Worm (Caenorhabditis elegans) whole organism, L4 larva: ENCODE data around the gene Y69A2AR.50.

Source experiments
- D1046.2 ChIP-seq: fragments of 200-800 bp; sonication (Bioruptor generic); IDR thresholded peaks from 2 replicates; pipeline ENCODE4 v1.3.6; 2022; ENCODE audit warnings: missing genetic modification characterization, missing compliant biosample characterization
- Y48G9A.11 ChIP-seq: fragments of 200-800 bp; sonication (Bioruptor generic); IDR thresholded peaks from 2 replicates; pipeline ENCODE4 v1.3.6; 2022; ENCODE audit warnings: missing genetic modification reagents, missing genetic modification characterization, missing compliant biosample characterization
- Y5F2A.4 ChIP-seq: fragments of 200-800 bp; sonication (Bioruptor generic); optimal IDR thresholded peaks from 2 replicates; lab custom pipeline; 2018; ENCODE audit warnings: mild to moderate bottlenecking, missing genetic modification characterization, missing compliant biosample characterization
- ZK546.5 ChIP-seq, 2 experiments: sonication (generic microtip); optimal IDR thresholded peaks; 2 replicates each; lab custom pipeline; 2017; ENCODE audit warnings: missing biosample characterization in 2 of 2, missing genetic modification characterization in 2 of 2
- aha-1 ChIP-seq: fragments of 150-350 bp; peaks from one replicate; lab custom pipeline; 2014; ENCODE audit warnings: missing biosample characterization, missing genetic modification characterization
- ces-1 ChIP-seq: fragments of 150-350 bp; sonication (generic microtip); optimal IDR thresholded peaks from 4 replicates; lab custom pipeline; 2014; ENCODE audit warnings: missing biosample characterization, missing genetic modification reagents, missing genetic modification characterization
- daf-12 ChIP-seq: fragments of 150-350 bp; optimal IDR thresholded peaks from 2 replicates; lab custom pipeline; 2014; ENCODE audit warnings: missing biosample characterization, missing genetic modification reagents, missing genetic modification characterization
- daf-16 ChIP-seq, 3 experiments: sonication (generic microtip); optimal IDR thresholded peaks; 2 replicates each; lab custom pipeline; 2016 to 2017; ENCODE audit warnings: missing genetic modification characterization in 3 of 3, missing genetic modification reagents in 3 of 3, mild to moderate bottlenecking in 2 of 3, missing compliant biosample characterization in 2 of 3, missing biosample characterization in 1 of 3, moderate library complexity in 1 of 3
- daf-19 ChIP-seq: fragments of 200-800 bp; sonication (Bioruptor generic); conservative IDR thresholded peaks from 2 replicates; pipeline ENCODE4 v1.3.6; 2022; ENCODE audit warnings: missing genetic modification characterization, missing compliant biosample characterization
- dmd-6 ChIP-seq: fragments of 200-800 bp; sonication (Bioruptor generic); IDR thresholded peaks from 2 replicates; pipeline ENCODE4 v1.3.6; 2022; ENCODE audit warnings: missing genetic modification reagents, missing genetic modification characterization, missing compliant biosample characterization
- dpl-1 ChIP-seq: fragments of 150-350 bp; optimal IDR thresholded peaks from 2 replicates; lab custom pipeline; 2014; ENCODE audit warnings: missing biosample characterization, missing genetic modification reagents, missing genetic modification characterization
- duxl-1 ChIP-seq: sonication (generic microtip); optimal IDR thresholded peaks from 2 replicates; lab custom pipeline; 2016; ENCODE audit warnings: mild to moderate bottlenecking, missing genetic modification characterization, moderate library complexity, missing compliant biosample characterization; ENCODE audit not compliant: poor library complexity
- fkh-10 ChIP-seq: fragments of 150-350 bp; optimal IDR thresholded peaks from 2 replicates; lab custom pipeline; 2014; ENCODE audit warnings: missing biosample characterization, missing genetic modification reagents, missing genetic modification characterization
- hif-1 ChIP-seq, 2 experiments: sonication (generic microtip); optimal IDR thresholded peaks; 2 replicates each; lab custom pipeline; 2016 to 2017; ENCODE audit warnings: missing compliant biosample characterization in 2 of 2, missing genetic modification characterization in 2 of 2, missing genetic modification reagents in 2 of 2, missing genotype in 2 of 2, mild to moderate bottlenecking in 1 of 2
- hlh-11 ChIP-seq: fragments of 200-800 bp; sonication (Bioruptor generic); optimal IDR thresholded peaks from 2 replicates; lab custom pipeline; 2018; ENCODE audit warnings: mild to moderate bottlenecking, missing genetic modification characterization, missing compliant biosample characterization
- hlh-30 ChIP-seq: sonication (generic microtip); optimal IDR thresholded peaks from 2 replicates; lab custom pipeline; 2017; ENCODE audit warnings: antibody characterized with exemption, mild to moderate bottlenecking, missing genetic modification characterization, missing compliant biosample characterization; ENCODE audit not compliant: insufficient read depth
- hmg-1.1 ChIP-seq: fragments of 200-800 bp; sonication (Bioruptor generic); IDR thresholded peaks from 2 replicates; pipeline ENCODE4 v1.3.6; 2022; ENCODE audit warnings: missing genetic modification reagents, missing genetic modification characterization, missing compliant biosample characterization
- jun-1 ChIP-seq: fragments of 150-350 bp; optimal IDR thresholded peaks from 2 replicates; lab custom pipeline; 2014; ENCODE audit warnings: missing biosample characterization, missing genetic modification reagents, missing genetic modification characterization
- lin-1 ChIP-seq: fragments of 200-800 bp; sonication (Bioruptor generic); IDR thresholded peaks from 2 replicates; pipeline ENCODE4 v1.3.6; 2022; ENCODE audit warnings: missing genetic modification reagents, missing genetic modification characterization, missing compliant biosample characterization
- lin-13 ChIP-seq: fragments of 150-350 bp; optimal IDR thresholded peaks from 2 replicates; lab custom pipeline; 2014; ENCODE audit warnings: missing biosample characterization, missing genetic modification reagents, missing genetic modification characterization
- lin-15B ChIP-seq: fragments of 150-350 bp; sonication (generic microtip); optimal IDR thresholded peaks from 3 replicates; lab custom pipeline; 2014; ENCODE audit warnings: missing biosample characterization, missing genetic modification characterization
- lin-29 ChIP-seq: fragments of 200-800 bp; sonication (Bioruptor generic); IDR thresholded peaks from 2 replicates; pipeline ENCODE4 v1.3.6; 2022; ENCODE audit warnings: missing genetic modification reagents, missing genetic modification characterization, missing compliant biosample characterization
- lin-38 ChIP-seq: fragments of 200-800 bp; sonication (Bioruptor generic); IDR thresholded peaks from 2 replicates; pipeline ENCODE4 v1.3.6; 2022; ENCODE audit warnings: missing genetic modification reagents, missing genetic modification characterization, missing compliant biosample characterization
- lin-39 ChIP-seq: fragments of 150-350 bp; optimal IDR thresholded peaks from 2 replicates; lab custom pipeline; 2014; ENCODE audit warnings: missing biosample characterization, missing genetic modification reagents, missing genetic modification characterization
- mdl-1 ChIP-seq, 2 experiments: fragments of 150-350 bp in 1 of 2; sonication (generic microtip) in 1 of 2; optimal IDR thresholded peaks; 2 replicates each; lab custom pipeline; 2014 to 2017; ENCODE audit warnings: missing biosample characterization in 2 of 2, missing genetic modification characterization in 2 of 2
- mep-1 ChIP-seq: fragments of 150-350 bp; sonication (generic microtip); optimal IDR thresholded peaks from 3 replicates; lab custom pipeline; 2014; ENCODE audit warnings: missing biosample characterization, missing genetic modification characterization
- mxl-3 ChIP-seq: fragments of 200-800 bp; sonication (Bioruptor generic); optimal IDR thresholded peaks from 2 replicates; lab custom pipeline; 2018; ENCODE audit warnings: mild to moderate bottlenecking, missing genetic modification characterization, missing compliant biosample characterization
- nhr-102 ChIP-seq: sonication (generic microtip); optimal IDR thresholded peaks from 2 replicates; lab custom pipeline; 2016; ENCODE audit warnings: mild to moderate bottlenecking, missing genetic modification characterization, moderate library complexity, missing compliant biosample characterization
- nhr-11 ChIP-seq: fragments of 150-350 bp; optimal IDR thresholded peaks from 2 replicates; lab custom pipeline; 2014; ENCODE audit warnings: missing biosample characterization, missing genetic modification characterization
- nhr-25 ChIP-seq: sonication (generic microtip); optimal IDR thresholded peaks from 2 replicates; lab custom pipeline; 2017; ENCODE audit warnings: missing genetic modification characterization, mild to moderate bottlenecking, missing compliant biosample characterization, antibody characterized with exemption, moderate library complexity, borderline replicate concordance; ENCODE audit not compliant: insufficient read depth
- nhr-42 ChIP-seq: fragments of 200-800 bp; sonication (Bioruptor generic); IDR thresholded peaks from 2 replicates; pipeline ENCODE4 v1.3.6; 2022; ENCODE audit warnings: missing genetic modification characterization, missing compliant biosample characterization
- nhr-48 ChIP-seq: sonication (generic microtip); optimal IDR thresholded peaks from 2 replicates; lab custom pipeline; 2016; ENCODE audit warnings: mild to moderate bottlenecking, missing genetic modification characterization, missing compliant biosample characterization
- nhr-76 ChIP-seq: fragments of 150-350 bp; optimal IDR thresholded peaks from 2 replicates; lab custom pipeline; 2014; ENCODE audit warnings: missing biosample characterization, missing genetic modification characterization
- nhr-77 ChIP-seq: fragments of 150-350 bp; optimal IDR thresholded peaks from 2 replicates; lab custom pipeline; 2014; ENCODE audit warnings: missing biosample characterization, missing genetic modification characterization
- pha-4 ChIP-seq, 2 experiments: fragments of 150-350 bp in 1 of 2; fragments of 200-800 bp in 1 of 2; sonication (Bioruptor generic) in 1 of 2; IDR thresholded peaks in 1 of 2; optimal IDR thresholded peaks in 1 of 2; 2 replicates each; pipeline versions ENCODE4 v1.3.6 to Lab custom; 2014 to 2022; ENCODE audit warnings: missing genetic modification characterization in 2 of 2, missing genetic modification reagents in 2 of 2, missing biosample characterization in 1 of 2, missing compliant biosample characterization in 1 of 2
- php-3 ChIP-seq: fragments of 200-800 bp; sonication (Bioruptor generic); IDR thresholded peaks from 2 replicates; pipeline ENCODE4 v1.3.6; 2022; ENCODE audit warnings: missing genetic modification reagents, missing genetic modification characterization, missing compliant biosample characterization
- pqm-1 ChIP-seq: sonication (generic microtip); optimal IDR thresholded peaks from 2 replicates; lab custom pipeline; 2017; ENCODE audit warnings: missing biosample characterization, missing genetic modification characterization
- sdz-12 ChIP-seq: fragments of 200-800 bp; sonication (Bioruptor generic); optimal IDR thresholded peaks from 2 replicates; lab custom pipeline; 2018; ENCODE audit warnings: mild to moderate bottlenecking, missing genetic modification characterization, missing compliant biosample characterization
- skn-1 ChIP-seq: fragments of 150-350 bp; optimal IDR thresholded peaks from 2 replicates; lab custom pipeline; 2014; ENCODE audit warnings: missing biosample characterization, missing genetic modification characterization
- snpc-4 ChIP-seq: fragments of 150-350 bp; optimal IDR thresholded peaks from 2 replicates; lab custom pipeline; 2014; ENCODE audit warnings: missing biosample characterization, missing genetic modification characterization
- spr-3 ChIP-seq: fragments of 200-800 bp; sonication (Bioruptor generic); optimal IDR thresholded peaks from 2 replicates; lab custom pipeline; 2018; ENCODE audit warnings: mild to moderate bottlenecking, missing genetic modification characterization, missing compliant biosample characterization
- tra-1 ChIP-seq: fragments of 200-800 bp; sonication (Bioruptor generic); IDR thresholded peaks from 2 replicates; pipeline ENCODE4 v1.3.6; 2022; ENCODE audit warnings: missing genetic modification reagents, missing genetic modification characterization, missing compliant biosample characterization

Y69A2AR.50 gene

DNA sequence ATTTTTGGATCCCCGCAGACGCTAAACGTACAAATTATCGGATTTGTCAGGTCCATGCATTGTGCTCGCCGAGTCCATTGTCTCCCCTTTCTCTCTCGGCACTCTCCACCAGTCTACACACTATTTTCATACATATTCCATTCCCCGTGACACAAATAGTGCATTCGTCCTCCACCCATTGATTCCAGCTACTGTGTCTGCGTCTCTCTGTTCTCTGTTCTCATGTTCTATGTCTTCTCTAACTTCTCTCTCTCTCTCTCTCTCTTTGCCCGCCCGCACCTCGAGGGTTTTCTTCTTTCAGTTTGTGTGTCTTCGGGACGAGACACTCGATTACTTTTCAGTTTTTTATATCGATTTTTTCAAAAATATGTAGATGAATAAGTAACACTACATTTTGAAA, 37.5 kb downstream of the Y69A2AR.50 start (continued):
- no peak for TF ChIP-seq daf-16 (GFP tag; optimal IDR thresholded peaks at IDR 0.05; lab: Kevin White, UChicago)
- peak; percentile 58 for TF ChIP-seq daf-16 (tag; optimal IDR thresholded peaks at IDR 0.05; lab: Kevin White, UChicago)
- TF ChIP-seq ces-1 (GFP tag; lab: Kevin White, UChicago): no peak
- peak; percentile 55 for TF ChIP-seq mxl-3 (GFP tag; lab: Kevin White, UChicago)
- no peak for TF ChIP-seq tra-1 (GFP tag; lab: Robert Waterston, UW)
- TF ChIP-seq nhr-11 (tag; lab: Kevin White, UChicago): peak; percentile 68
- no peak for TF ChIP-seq spr-3 (GFP tag; lab: Kevin White, UChicago)
- peak; percentile 67 for TF ChIP-seq nhr-48 (tag; lab: Kevin White, UChicago)
- peak; percentile 51 for TF ChIP-seq nhr-25 (tag; lab: Kevin White, UChicago)
- TF ChIP-seq hmg-1.1: peak; percentile 87
- peak in 1 of 2 experiments; percentile 8 for TF ChIP-seq ZK546.5 (tag; optimal IDR thresholded peaks at IDR 0.05; lab: Kevin White, UChicago)
- peak; percentile 99 for TF ChIP-seq hlh-30 (tag; lab: Kevin White, UChicago)
- TF ChIP-seq D1046.2 (GFP tag; lab: Robert Waterston, UW): no peak
- TF ChIP-seq duxl-1 (tag; lab: Kevin White, UChicago): peak; percentile 42
- peak; percentile 23; the same call in 1 of the 2 replicates for TF ChIP-seq lin-29 (GFP tag; lab: Robert Waterston, UW)
- TF ChIP-seq jun-1 (tag; lab: Kevin White, UChicago): no peak
- TF ChIP-seq daf-19 (GFP tag; lab: Robert Waterston, UW): no peak
- peak; percentile 49 for TF ChIP-seq fkh-10 (GFP tag; lab: Kevin White, UChicago)
- TF ChIP-seq mdl-1 (tag; optimal IDR thresholded peaks at IDR 0.05; lab: Kevin White, UChicago): peak; percentile 70 to 87
- no peak for TF ChIP-seq sdz-12 (GFP tag; lab: Kevin White, UChicago)
- TF ChIP-seq nhr-102: peak; percentile 42
- peak; percentile 54 for TF ChIP-seq lin-38 (GFP tag; lab: Robert Waterston, UW)
- peak; percentile 64 for TF ChIP-seq dpl-1
- no peak for TF ChIP-seq Y48G9A.11 (GFP tag; lab: Robert Waterston, UW)
- TF ChIP-seq daf-12: no peak
- TF ChIP-seq lin-1: 0 out of 2 replicates have a peak, but pooled peaks have one; percentile 16
- TF ChIP-seq nhr-77: peak; percentile 78
- TF ChIP-seq skn-1 (tag; lab: Kevin White, UChicago): no peak
- peak; percentile 85 for TF ChIP-seq mep-1 (tag; lab: Kevin White, UChicago)
- peak; percentile 93 for TF ChIP-seq hlh-11 (tag; lab: Kevin White, UChicago)
- peak; percentile 49 for TF ChIP-seq aha-1
- no peak for TF ChIP-seq nhr-76 (tag; lab: Kevin White, UChicago)
- TF ChIP-seq nhr-42 (GFP tag; lab: Robert Waterston, UW): peak; percentile 57; the same call in 1 of the 2 replicates
- 0 out of 2 replicates have a peak, but pooled peaks have one; percentile 7 for TF ChIP-seq php-3 (GFP tag; lab: Robert Waterston, UW)

DNA sequence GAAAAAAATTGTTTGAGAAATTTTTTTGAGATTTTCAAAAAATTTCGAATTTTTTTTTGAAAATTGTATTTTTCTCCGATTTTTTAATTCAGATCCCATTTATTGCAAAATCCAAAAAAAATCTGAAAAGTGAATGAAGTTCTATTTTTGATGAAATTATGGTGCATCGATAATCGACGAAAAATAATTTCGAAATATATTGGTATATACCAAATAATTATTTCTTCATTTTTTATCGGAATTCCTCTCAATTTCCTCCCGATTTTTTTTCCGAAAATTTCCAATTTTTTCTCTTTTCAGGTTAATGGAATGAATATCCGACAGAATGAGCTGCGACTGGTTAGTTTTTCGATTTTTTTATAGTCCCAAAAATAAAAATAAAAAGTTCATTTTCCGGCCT, 38.7 kb downstream of the Y69A2AR.50 start, which contains the start of gene epg-9:
TSS of gene epg-9 (plus strand) at position 301 of the 400 bp plus-strand sequence.
- no peak for TF ChIP-seq jun-1 (tag; lab: Kevin White, UChicago)
- no peak for TF ChIP-seq Y5F2A.4 (GFP tag; lab: Kevin White, UChicago)
- no peak for TF ChIP-seq lin-15B (tag; lab: Kevin White, UChicago)
- TF ChIP-seq lin-13 (GFP tag; lab: Kevin White, UChicago): no peak
- no peak for TF ChIP-seq duxl-1 (tag; lab: Kevin White, UChicago)
- TF ChIP-seq hif-1 (tag; optimal IDR thresholded peaks at IDR 0.05; lab: Kevin White, UChicago): no peak
- no peak for TF ChIP-seq hlh-30 (tag; lab: Kevin White, UChicago)
- TF ChIP-seq dmd-6: no peak
- TF ChIP-seq pha-4 (GFP tag; IDR thresholded peaks at IDR 0.05; lab: Robert Waterston, UW): no peak
- TF ChIP-seq pha-4 (tag; optimal IDR thresholded peaks at IDR 0.05; lab: Kevin White, UChicago): no peak
- TF ChIP-seq lin-39 (tag; lab: Kevin White, UChicago): no peak
- no peak for TF ChIP-seq snpc-4
- TF ChIP-seq pqm-1: no peak
- TF ChIP-seq, all 104 proteins: peak for 0
